Fruit fly (Drosophila melanogaster) whole organism, embryonic: ENCODE measurements around the gene Stt3B.
A peak's percentile ranks its signal among the peaks of the same experiment; 100 is the strongest.

Experiments
- CG12744 ChIP-seq: fragments of 200-800 bp; sonication (Bioruptor generic); optimal IDR thresholded peaks from 2 replicates; lab custom pipeline; 2016; ENCODE audit warnings: missing biosample characterization, missing genetic modification characterization
- CG14710 ChIP-seq: fragments of 200-800 bp; sonication (Bioruptor generic); optimal IDR thresholded peaks from 3 replicates; lab custom pipeline; 2019; ENCODE audit warnings: missing biosample characterization, mild to moderate bottlenecking, missing genetic modification characterization, moderate library complexity
- CG15514 ChIP-seq: fragments of 200-800 bp; sonication (Bioruptor generic); optimal IDR thresholded peaks from 3 replicates; lab custom pipeline; 2017; ENCODE audit warnings: missing biosample characterization, missing genetic modification characterization, mild to moderate bottlenecking, moderate library complexity, missing genetic modification reagents
- CG16815 ChIP-seq: fragments of 200-800 bp; sonication (Bioruptor generic); optimal IDR thresholded peaks from 3 replicates; lab custom pipeline; 2017; ENCODE audit warnings: missing biosample characterization, mild to moderate bottlenecking, missing genetic modification characterization
- CG17912 ChIP-seq: fragments of 200-800 bp; sonication (Bioruptor generic); optimal IDR thresholded peaks from 2 replicates; lab custom pipeline; 2018; ENCODE audit warnings: missing biosample characterization, mild to moderate bottlenecking, missing genetic modification characterization
- CG2116 ChIP-seq: fragments of 200-800 bp; sonication (Bioruptor generic); optimal IDR thresholded peaks from 3 replicates; lab custom pipeline; 2018; ENCODE audit warnings: missing biosample characterization, mild to moderate bottlenecking, missing genetic modification characterization
- CG2202 ChIP-seq: fragments of 200-800 bp; sonication (Bioruptor generic); optimal IDR thresholded peaks from 2 replicates; lab custom pipeline; 2018; ENCODE audit warnings: missing biosample characterization, mild to moderate bottlenecking, missing genetic modification characterization
- CG31388 ChIP-seq: fragments of 200-800 bp; sonication (Bioruptor generic); optimal IDR thresholded peaks from 2 replicates; lab custom pipeline; 2016; ENCODE audit warnings: missing biosample characterization, missing genetic modification characterization
- CG34376 ChIP-seq: fragments of 200-800 bp; sonication (Bioruptor generic); optimal IDR thresholded peaks from 2 replicates; lab custom pipeline; 2018; ENCODE audit warnings: missing biosample characterization, mild to moderate bottlenecking, missing genetic modification characterization
- CG34422 ChIP-seq: fragments of 200-800 bp; sonication (Bioruptor generic); IDR thresholded peaks from 3 replicates; pipeline ENCODE4 v1.3.6; 2022; ENCODE audit warnings: missing biosample characterization, missing genetic modification characterization
- CG3995 ChIP-seq: fragments of 200-800 bp; sonication (Bioruptor generic); optimal IDR thresholded peaks from 3 replicates; lab custom pipeline; 2016; ENCODE audit warnings: missing biosample characterization, missing genetic modification characterization
- CG6175 ChIP-seq: fragments of 200-800 bp; sonication (Bioruptor generic); IDR thresholded peaks from 3 replicates; pipeline ENCODE4 v1.3.6; 2022; ENCODE audit warnings: missing biosample characterization, missing genetic modification characterization
- CG9797 ChIP-seq: fragments of 200-800 bp; sonication (Bioruptor generic); optimal IDR thresholded peaks from 3 replicates; lab custom pipeline; 2018; ENCODE audit warnings: missing biosample characterization, mild to moderate bottlenecking, missing genetic modification characterization
- CG9817 ChIP-seq: fragments of 200-800 bp; sonication (Bioruptor generic); optimal IDR thresholded peaks from 2 replicates; lab custom pipeline; 2018; ENCODE audit warnings: missing biosample characterization, mild to moderate bottlenecking, missing genetic modification characterization, moderate library complexity
- Chrac-16 ChIP-seq: fragments of 200-800 bp; sonication (Bioruptor generic); optimal IDR thresholded peaks from 3 replicates; lab custom pipeline; 2016; ENCODE audit warnings: missing biosample characterization, missing genetic modification characterization
- D ChIP-seq, 2 experiments: fragments of 200-800 bp in 1 of 2; fragments of >200 bp in 1 of 2; sonication (Bioruptor generic) in 1 of 2; optimal IDR thresholded peaks; 2 replicates in 1 of 2; 3 replicates in 1 of 2; lab custom pipeline; 2017; ENCODE audit warnings: mild to moderate bottlenecking in 1 of 2, missing biosample characterization in 1 of 2, missing genetic modification characterization in 1 of 2, missing genetic modification reagents in 1 of 2
- Doc2 ChIP-seq: fragments of 200-800 bp; sonication (Bioruptor generic); IDR thresholded peaks from 2 replicates; pipeline ENCODE4 v1.3.6; 2022; ENCODE audit warnings: missing biosample characterization, missing genetic modification characterization
- Dref ChIP-seq: fragments of 200-800 bp; sonication (Bioruptor generic); IDR thresholded peaks from 2 replicates; pipeline ENCODE4 v1.3.6; 2022; ENCODE audit warnings: missing biosample characterization, missing genetic modification characterization
- Ets97D ChIP-seq: fragments of 200-800 bp; sonication (Bioruptor generic); optimal IDR thresholded peaks from 3 replicates; lab custom pipeline; 2016; ENCODE audit warnings: missing biosample characterization, missing genetic modification characterization
- Fer2 ChIP-seq: fragments of 200-800 bp; sonication (Bioruptor generic); optimal IDR thresholded peaks from 2 replicates; lab custom pipeline; 2018; ENCODE audit warnings: missing biosample characterization, mild to moderate bottlenecking, missing genetic modification characterization, moderate library complexity
- Gsc ChIP-seq: fragments of 200-800 bp; sonication (Bioruptor generic); IDR thresholded peaks from 2 replicates; pipeline ENCODE4 v1.3.6; 2022; ENCODE audit warnings: missing biosample characterization, missing genetic modification characterization
- Lhr ChIP-seq: fragments of 200-800 bp; sonication (Bioruptor generic); optimal IDR thresholded peaks from 3 replicates; lab custom pipeline; 2017; ENCODE audit warnings: mild to moderate bottlenecking, missing biosample characterization, missing genetic modification reagents, missing genetic modification characterization
- Max ChIP-seq: fragments of 200-800 bp; sonication (Bioruptor generic); optimal IDR thresholded peaks from 2 replicates; lab custom pipeline; 2016; ENCODE audit warnings: missing biosample characterization, mild to moderate bottlenecking, missing genetic modification characterization
- Med ChIP-seq: fragments of 200-800 bp; sonication (Bioruptor generic); peaks from one replicate; lab custom pipeline; 2016; ENCODE audit warnings: missing biosample characterization, missing genetic modification characterization, mild to moderate bottlenecking, inconsistent platforms, moderate library complexity
- NC2β ChIP-seq: fragments of 200-800 bp; sonication (Bioruptor generic); optimal IDR thresholded peaks from 2 replicates; lab custom pipeline; 2016; ENCODE audit warnings: missing biosample characterization, missing genetic modification characterization
- NK7.1 ChIP-seq: fragments of 200-800 bp; sonication (Bioruptor generic); optimal IDR thresholded peaks from 3 replicates; lab custom pipeline; 2016; ENCODE audit warnings: missing biosample characterization, missing genetic modification characterization
- Oaz ChIP-seq: fragments of 200-800 bp; sonication (Bioruptor generic); IDR thresholded peaks from 2 replicates; pipeline ENCODE4 v1.3.6; 2022; ENCODE audit warnings: missing biosample characterization, missing genetic modification characterization
- Side ChIP-seq: fragments of 200-800 bp; sonication (Bioruptor generic); optimal IDR thresholded peaks from 2 replicates; lab custom pipeline; 2016; ENCODE audit warnings: missing biosample characterization, missing genetic modification characterization
- TFAM ChIP-seq: fragments of 200-800 bp; sonication (Bioruptor generic); optimal IDR thresholded peaks from 2 replicates; lab custom pipeline; 2017; ENCODE audit warnings: missing biosample characterization, missing genetic modification characterization, inconsistent platforms
- Taf1 ChIP-seq: fragments of 200-800 bp; sonication (Bioruptor generic); IDR thresholded peaks from 2 replicates; pipeline ENCODE4 v1.3.6; 2022; ENCODE audit warnings: missing biosample characterization, missing genetic modification characterization
- ac ChIP-seq: fragments of 200-800 bp; sonication (Bioruptor generic); optimal IDR thresholded peaks from 3 replicates; lab custom pipeline; 2017; ENCODE audit warnings: missing biosample characterization, mild to moderate bottlenecking, missing genetic modification characterization
- bbx ChIP-seq: fragments of 200-800 bp; sonication (Bioruptor generic); IDR thresholded peaks from 2 replicates; pipeline ENCODE4 v1.3.6; 2022; ENCODE audit warnings: missing biosample characterization, missing genetic modification characterization; ENCODE audit not compliant: partially characterized antibody
- cg ChIP-seq: fragments of 200-800 bp; sonication (Bioruptor generic); optimal IDR thresholded peaks from 3 replicates; lab custom pipeline; 2019; ENCODE audit warnings: missing biosample characterization, mild to moderate bottlenecking, missing genetic modification characterization, moderate library complexity
- crc ChIP-seq: fragments of 200-800 bp; sonication (Bioruptor generic); optimal IDR thresholded peaks from 2 replicates; lab custom pipeline; 2016; ENCODE audit warnings: missing biosample characterization, missing genetic modification characterization
- dimm ChIP-seq: fragments of 200-800 bp; sonication (Bioruptor generic); IDR thresholded peaks from 2 replicates; pipeline ENCODE4 v1.3.6; 2022; ENCODE audit warnings: missing biosample characterization, missing genetic modification characterization
- eyg ChIP-seq: fragments of 200-800 bp; sonication (Bioruptor generic); optimal IDR thresholded peaks from 3 replicates; lab custom pipeline; 2016; ENCODE audit warnings: missing biosample characterization, missing genetic modification characterization
- fru ChIP-seq: fragments of >200 bp; optimal IDR thresholded peaks from 2 replicates; lab custom pipeline; 2017
- gcm ChIP-seq: fragments of 200-800 bp; sonication (Bioruptor generic); optimal IDR thresholded peaks from 2 replicates; lab custom pipeline; 2019; ENCODE audit warnings: missing biosample characterization, mild to moderate bottlenecking, missing genetic modification characterization, moderate library complexity
- maf-S ChIP-seq: fragments of 200-800 bp; sonication (Bioruptor generic); optimal IDR thresholded peaks from 2 replicates; lab custom pipeline; 2016; ENCODE audit warnings: missing biosample characterization, missing genetic modification characterization
- nau ChIP-seq: fragments of 200-800 bp; sonication (Bioruptor generic); optimal IDR thresholded peaks from 3 replicates; lab custom pipeline; 2017; ENCODE audit warnings: missing biosample characterization, mild to moderate bottlenecking, missing genetic modification characterization, missing genetic modification reagents
- pan ChIP-seq, 4 experiments: fragments of >200 bp in 3 of 4; fragments of 200-800 bp in 1 of 4; sonication (Bioruptor generic) in 1 of 4; optimal IDR thresholded peaks in 3 of 4; IDR thresholded peaks in 1 of 4; 2 replicates each; pipeline versions ENCODE4 v1.3.6 to Lab custom; 2017 to 2022; ENCODE audit warnings: missing biosample characterization in 2 of 4, missing genetic modification characterization in 2 of 4, mixed read lengths in 1 of 4
- prd ChIP-seq, 3 experiments: fragments of >200 bp in 2 of 3; fragments of 200-800 bp in 1 of 3; sonication (Bioruptor generic) in 1 of 3; optimal IDR thresholded peaks in 2 of 3; IDR thresholded peaks in 1 of 3; 2 replicates in 2 of 3; 3 replicates in 1 of 3; pipeline versions ENCODE4 v1.3.6 to Lab custom; 2017 to 2022; ENCODE audit warnings: missing biosample characterization in 1 of 3, missing genetic modification characterization in 1 of 3
- pzg ChIP-seq: fragments of 200-800 bp; sonication (Bioruptor generic); optimal IDR thresholded peaks from 3 replicates; lab custom pipeline; 2018; ENCODE audit warnings: missing biosample characterization, mild to moderate bottlenecking, missing genetic modification characterization, moderate library complexity
- row ChIP-seq: fragments of 200-800 bp; sonication (Bioruptor generic); IDR thresholded peaks from 3 replicates; pipeline ENCODE4 v1.3.6; 2022; ENCODE audit warnings: missing biosample characterization, missing genetic modification characterization
- salm ChIP-seq: fragments of 200-800 bp; sonication (Bioruptor generic); optimal IDR thresholded peaks from 2 replicates; lab custom pipeline; 2018; ENCODE audit warnings: missing biosample characterization, mild to moderate bottlenecking, missing genetic modification characterization
- sc ChIP-seq, 3 experiments: fragments of >200 bp in 2 of 3; fragments of 200-800 bp in 1 of 3; sonication (Bioruptor generic) in 1 of 3; optimal IDR thresholded peaks; 2 replicates in 2 of 3; 3 replicates in 1 of 3; lab custom pipeline; 2017; ENCODE audit warnings: mild to moderate bottlenecking in 1 of 3, missing biosample characterization in 1 of 3, missing genetic modification characterization in 1 of 3, missing genetic modification reagents in 1 of 3
- tio ChIP-seq: fragments of 200-800 bp; sonication (Bioruptor generic); optimal IDR thresholded peaks from 2 replicates; lab custom pipeline; 2017; ENCODE audit warnings: missing biosample characterization, missing genetic modification characterization, inconsistent platforms
- tna ChIP-seq: fragments of 200-800 bp; sonication (Bioruptor generic); IDR thresholded peaks from 2 replicates; pipeline ENCODE4 v1.3.6; 2022; ENCODE audit warnings: missing biosample characterization, missing genetic modification characterization; ENCODE audit not compliant: partially characterized antibody
- ttk ChIP-seq: fragments of 200-800 bp; sonication (Bioruptor generic); IDR thresholded peaks from 2 replicates; pipeline ENCODE4 v2.1.2; 2022; ENCODE audit warnings: missing biosample characterization, missing genetic modification characterization
- zfh2 ChIP-seq: fragments of 200-800 bp; sonication (Bioruptor generic); optimal IDR thresholded peaks from 2 replicates; lab custom pipeline; 2016; ENCODE audit warnings: missing biosample characterization, missing genetic modification characterization

The Stt3B gene

dm6 chr3R:25023056-25023455, 46.4 kb downstream of the Stt3B start, which contains the start of gene beta4GalT7 (continued):
- TF ChIP-seq Oaz (GFP tag; lab: Robert Waterston, UW) = no peak
- TF ChIP-seq dimm = no peak
- TF ChIP-seq gcm = no peak
- peak; percentile 10 for TF ChIP-seq Ets97D (GFP tag; lab: Kevin White, UChicago)
- TF ChIP-seq Gsc = no peak
- no peak for TF ChIP-seq CG2202 (tag; lab: Kevin White, UChicago)
- TF ChIP-seq pzg = peak; percentile 57
- no peak for TF ChIP-seq row
- TF ChIP-seq sc (optimal IDR thresholded peaks at IDR 0.05; lab: Kevin White, UChicago) = no peak
- no peak for TF ChIP-seq sc (GFP tag; optimal IDR thresholded peaks at IDR 0.05; lab: Kevin White, UChicago)
- no peak for TF ChIP-seq tna (GFP tag; lab: Robert Waterston, UW)
- no peak for TF ChIP-seq NC2β (GFP tag; lab: Kevin White, UChicago)
- peak; percentile 40; the same call in 1 of the 3 replicates for TF ChIP-seq CG34422 (GFP tag; lab: Robert Waterston, UW)
- no peak for TF ChIP-seq zfh2 (GFP tag; lab: Kevin White, UChicago)
- no peak for TF ChIP-seq salm (tag; lab: Kevin White, UChicago)
- no peak for TF ChIP-seq CG34376
- peak; percentile 70 for TF ChIP-seq Dref
- peak; percentile 48 for TF ChIP-seq CG15514 (GFP tag; lab: Kevin White, UChicago)
- peak; percentile 56 for TF ChIP-seq CG9797 (GFP tag; lab: Kevin White, UChicago)
- TF ChIP-seq CG6175 = no peak
- no peak for TF ChIP-seq ac (GFP tag; lab: Kevin White, UChicago)
- TF ChIP-seq CG14710 = peak; percentile 6
- no peak for TF ChIP-seq Lhr
- TF ChIP-seq NK7.1 (GFP tag; lab: Kevin White, UChicago) = no peak
- no peak for TF ChIP-seq cg (GFP tag; lab: Kevin White, UChicago)
- no peak for TF ChIP-seq tio (GFP tag; lab: Kevin White, UChicago)
- TF ChIP-seq CG31388 (GFP tag; lab: Kevin White, UChicago) = no peak
- TF ChIP-seq ttk (GFP tag; lab: Robert Waterston, UW) = no peak
- no peak for TF ChIP-seq TFAM (GFP tag; lab: Kevin White, UChicago)
- TF ChIP-seq fru = no peak
- TF ChIP-seq CG12744 (GFP tag; lab: Kevin White, UChicago) = no peak
- TF ChIP-seq Side (GFP tag; lab: Kevin White, UChicago) = no peak
- TF ChIP-seq CG16815 = no peak
- TF ChIP-seq crc (GFP tag; lab: Kevin White, UChicago) = no peak
- no peak for TF ChIP-seq Fer2 (tag; lab: Kevin White, UChicago)
- peak; percentile 36 for TF ChIP-seq Med (GFP tag; lab: Kevin White, UChicago)
- TF ChIP-seq prd (optimal IDR thresholded peaks at IDR 0.05; lab: Kevin White, UChicago) = no peak
- TF ChIP-seq prd (GFP tag; IDR thresholded peaks at IDR 0.05; lab: Robert Waterston, UW) = no peak
- no peak for TF ChIP-seq Chrac-16
- TF ChIP-seq nau (GFP tag; lab: Kevin White, UChicago) = no peak
- no peak for TF ChIP-seq CG3995 (GFP tag; lab: Kevin White, UChicago)
- no peak for TF ChIP-seq pan (optimal IDR thresholded peaks at IDR 0.05; lab: Kevin White, UChicago)
- no peak for TF ChIP-seq pan (GFP tag; optimal IDR thresholded peaks at IDR 0.05 in 1 of 2, IDR thresholded peaks at IDR 0.05 in 1 of 2)
- no peak for TF ChIP-seq Max (GFP tag; lab: Kevin White, UChicago)
- TF ChIP-seq CG17912 (GFP tag; lab: Kevin White, UChicago) = no peak
- TF ChIP-seq Taf1 (GFP tag; lab: Robert Waterston, UW) = no peak
- TF ChIP-seq maf-S (GFP tag; lab: Kevin White, UChicago) = no peak
- no peak for TF ChIP-seq bbx (GFP tag; lab: Robert Waterston, UW)
- TF ChIP-seq eyg (GFP tag; lab: Kevin White, UChicago) = no peak
- TF ChIP-seq CG2116 (GFP tag; lab: Kevin White, UChicago) = peak; percentile 57
- TF ChIP-seq Doc2 (GFP tag; lab: Robert Waterston, UW) = no peak
- no peak for TF ChIP-seq CG9817 (tag; lab: Kevin White, UChicago)
- no peak for TF ChIP-seq D (optimal IDR thresholded peaks at IDR 0.05; lab: Kevin White, UChicago)
- no peak for TF ChIP-seq D (GFP tag; optimal IDR thresholded peaks at IDR 0.05; lab: Kevin White, UChicago)
